Fruit fly (Drosophila melanogaster): Measurements from ENCODE around the gene Tango9.

DNA sequence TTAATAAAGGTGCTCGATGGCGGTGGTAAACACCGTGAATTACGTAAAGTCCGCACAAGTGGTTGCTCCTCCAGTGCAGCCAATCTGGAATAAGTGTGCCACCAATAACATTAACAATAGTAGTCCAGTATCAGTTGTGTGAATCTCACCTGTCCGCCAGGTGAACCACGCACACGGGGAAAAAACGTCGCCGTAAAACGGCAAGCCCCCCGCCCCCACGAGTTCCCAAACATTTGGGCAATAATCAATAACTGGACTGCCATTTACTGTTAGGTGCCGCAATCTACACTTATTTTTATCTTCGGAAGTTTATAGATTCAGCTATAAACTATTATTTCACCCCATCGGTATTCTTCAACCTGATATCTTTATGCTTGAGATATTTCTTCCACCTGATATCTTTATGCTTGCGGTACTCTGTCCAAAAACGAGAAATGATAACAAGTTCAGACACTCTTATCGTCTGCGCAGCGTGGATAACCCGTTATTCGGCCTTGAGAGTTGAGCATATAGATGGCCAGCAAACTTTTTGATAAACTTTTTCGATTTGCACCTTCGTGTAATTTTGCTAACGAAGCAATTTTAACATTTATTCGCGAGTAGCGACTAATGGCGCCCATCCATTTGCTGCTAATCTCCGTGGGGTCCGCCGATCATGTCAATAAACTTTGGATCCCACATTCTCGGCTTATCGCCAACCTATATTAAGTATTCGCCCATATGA lies 6.5 kb downstream of the Tango9 start:
- TF ChIP-seq bab1 (GFP tag; optimal IDR thresholded peaks at IDR 0.05) = no peak
- no peak for TF ChIP-seq CG1620 (GFP tag; optimal IDR thresholded peaks at IDR 0.05)
- no peak for TF ChIP-seq CG11617 (GFP tag; optimal IDR thresholded peaks at IDR 0.05)
- TF ChIP-seq cnc (optimal IDR thresholded peaks at IDR 0.05) = no peak
- peak; percentile 69 for TF ChIP-seq tj (GFP tag; optimal IDR thresholded peaks at IDR 0.05)
- TF ChIP-seq CG12768 (GFP tag; optimal IDR thresholded peaks at IDR 0.05) = peak; percentile 28
- peak; percentile 52 for TF ChIP-seq cic (GFP tag; optimal IDR thresholded peaks at IDR 0.05)

All from whole organism, adult.